Worm (Caenorhabditis elegans): ENCODE measurements around the gene ptp-2.

Gene ptp-2

DNA sequence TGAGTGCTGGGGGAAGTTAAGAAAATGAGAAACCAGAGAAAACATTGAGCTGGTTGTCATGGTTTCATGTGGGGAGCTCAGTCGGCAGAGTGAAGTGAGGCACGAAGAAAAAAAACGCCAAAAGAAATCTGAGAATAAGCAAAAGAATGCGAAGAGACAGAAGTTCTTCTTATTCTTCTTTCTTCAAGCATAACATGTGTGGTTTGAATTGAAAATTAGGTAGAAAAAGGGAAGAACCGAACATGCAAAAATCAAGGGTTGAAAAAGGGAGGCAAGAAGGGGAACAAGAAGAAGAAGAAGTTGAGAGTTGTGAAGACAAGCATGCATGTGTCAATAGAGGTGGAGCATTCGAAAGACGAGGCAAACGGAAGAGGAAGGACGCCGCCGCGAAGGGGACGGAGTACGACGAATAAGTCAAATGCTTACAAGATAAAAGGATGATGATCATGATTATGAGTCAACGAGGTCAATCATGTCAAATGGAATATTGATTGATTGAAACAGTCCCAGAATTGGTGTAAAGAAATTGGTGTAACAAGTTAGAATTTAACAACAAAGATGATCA is 39.4 kb downstream of the ptp-2 start:
- no peak for TF ChIP-seq nhr-76 (tag; optimal IDR thresholded peaks at IDR 0.05)
- TF ChIP-seq mml-1 (tag; optimal IDR thresholded peaks at IDR 0.05) = no peak
- TF ChIP-seq nhr-28 (tag; optimal IDR thresholded peaks at IDR 0.05) = no peak
- no peak for TF ChIP-seq pha-4 (tag; optimal IDR thresholded peaks at IDR 0.05)
- TF ChIP-seq zag-1 (tag; optimal IDR thresholded peaks at IDR 0.05) = no peak
- peak; percentile 21 for TF ChIP-seq hmg-11 (tag; optimal IDR thresholded peaks at IDR 0.05)
- TF ChIP-seq lin-15B (tag; optimal IDR thresholded peaks at IDR 0.05) = no peak
- no peak for TF ChIP-seq R02D3.7 (tag; optimal IDR thresholded peaks at IDR 0.05)
- TF ChIP-seq ceh-9 (tag; optimal IDR thresholded peaks at IDR 0.05) = no peak
- TF ChIP-seq lsy-12 (tag; optimal IDR thresholded peaks at IDR 0.05) = no peak
- peak; percentile 54 for TF ChIP-seq fkh-10 (GFP tag; optimal IDR thresholded peaks at IDR 0.05)

DNA sequence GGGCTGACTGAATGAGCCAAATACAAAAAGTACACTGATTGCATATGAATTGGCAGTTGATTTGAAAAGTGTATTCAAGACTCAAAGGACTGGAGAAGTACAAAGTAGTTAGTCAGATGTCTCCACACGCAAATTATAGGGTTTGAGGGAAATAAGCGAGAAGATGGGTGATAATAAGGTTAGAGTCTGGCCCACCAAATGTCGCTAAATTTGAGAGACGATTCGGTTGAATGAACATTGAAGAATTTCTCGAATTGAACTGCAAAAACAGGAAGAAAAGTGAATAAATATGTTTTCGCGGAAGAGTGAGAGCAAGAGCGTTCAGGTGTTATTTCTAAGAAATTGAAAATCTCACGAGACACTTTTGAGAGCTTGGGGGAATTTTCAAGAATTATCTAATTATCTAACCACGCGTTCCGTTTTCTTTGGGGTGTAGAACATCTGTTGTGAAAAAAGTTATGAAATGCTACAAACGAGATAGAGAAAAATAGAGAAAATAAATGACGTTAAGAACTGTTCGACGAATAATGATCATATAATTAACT is 41.2 kb downstream of the ptp-2 start:
- no peak for TF ChIP-seq ztf-4 (tag; optimal IDR thresholded peaks at IDR 0.05)
- TF ChIP-seq jun-1 (tag; optimal IDR thresholded peaks at IDR 0.05) = no peak
- TF ChIP-seq nhr-28 (tag; optimal IDR thresholded peaks at IDR 0.05) = no peak
- TF ChIP-seq nhr-77 (tag; optimal IDR thresholded peaks at IDR 0.05) = no peak
- TF ChIP-seq zag-1 (tag; optimal IDR thresholded peaks at IDR 0.05) = no peak
- TF ChIP-seq ceh-9 (tag; optimal IDR thresholded peaks at IDR 0.05) = no peak
- no peak for TF ChIP-seq unc-39 (tag; optimal IDR thresholded peaks at IDR 0.05)
- no peak for TF ChIP-seq fkh-10 (GFP tag; optimal IDR thresholded peaks at IDR 0.05)
- TF ChIP-seq elt-2 (tag; optimal IDR thresholded peaks at IDR 0.05) = no peak
- no peak for TF ChIP-seq mdl-1 (tag; optimal IDR thresholded peaks at IDR 0.05)
- no peak for TF ChIP-seq lsy-12 (tag; optimal IDR thresholded peaks at IDR 0.05)
- no peak for TF ChIP-seq mml-1 (tag; optimal IDR thresholded peaks at IDR 0.05)
- no peak for TF ChIP-seq pqm-1 (tag; optimal IDR thresholded peaks at IDR 0.05)
- no peak for TF ChIP-seq ceh-82 (tag; optimal IDR thresholded peaks at IDR 0.05)
- no peak for TF ChIP-seq snpc-4 (tag; optimal IDR thresholded peaks at IDR 0.05)
- TF ChIP-seq unc-62 (GFP tag; optimal IDR thresholded peaks at IDR 0.05) = no peak
- TF ChIP-seq egl-5 (tag; optimal IDR thresholded peaks at IDR 0.05) = no peak
- no peak for TF ChIP-seq lin-39 (tag; optimal IDR thresholded peaks at IDR 0.05)
- no peak for TF ChIP-seq nhr-12 (tag; optimal IDR thresholded peaks at IDR 0.05)
- TF ChIP-seq skn-1 (tag; optimal IDR thresholded peaks at IDR 0.05) = no peak

ce11 chrII:5961317-5961716 is 42.9 kb downstream of the ptp-2 start, which contains the start of gene B0034.7:
TSS of gene B0034.7 (plus strand) at chrII:5961617.
- TF ChIP-seq ama-1 (optimal IDR thresholded peaks at IDR 0.05) (no peak), ceh-82 (tag; optimal IDR thresholded peaks at IDR 0.05) (no peak), nfya-1 (tag; optimal IDR thresholded peaks at IDR 0.05; ENCODE audit: insufficient read depth) (no peak), unc-39 (tag; optimal IDR thresholded peaks at IDR 0.05) (no peak)

DNA sequence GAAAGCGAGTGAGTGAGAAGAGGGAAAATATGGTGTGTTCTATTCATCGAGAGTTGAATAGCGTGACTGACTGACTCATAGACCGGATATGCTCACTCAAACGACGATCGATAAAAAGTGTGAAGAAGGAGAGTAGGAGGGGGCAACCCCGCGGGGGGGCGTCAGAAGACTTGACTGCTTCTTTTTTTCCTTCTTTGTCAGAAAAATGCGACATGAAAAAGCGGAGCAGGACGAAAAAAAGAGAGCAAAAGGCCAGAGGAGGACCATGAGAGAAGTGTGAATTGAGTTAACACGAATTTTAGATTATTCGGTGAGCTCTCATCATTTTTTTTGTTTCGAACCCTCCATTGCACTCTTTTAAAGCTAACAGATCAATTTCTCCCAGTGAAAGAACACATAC is 43.9 kb downstream of the ptp-2 start:
- TF ChIP-seq unc-62 (GFP tag; optimal IDR thresholded peaks at IDR 0.05) (no peak), ceh-9 (tag; optimal IDR thresholded peaks at IDR 0.05) (no peak), tbx-2 (tag; optimal IDR thresholded peaks at IDR 0.05) (no peak), lin-39 (tag; optimal IDR thresholded peaks at IDR 0.05) (no peak), nhr-11 (tag; optimal IDR thresholded peaks at IDR 0.05) (no peak), eor-1 (tag; optimal IDR thresholded peaks at IDR 0.05) (no peak), fkh-10 (GFP tag; optimal IDR thresholded peaks at IDR 0.05) (peak; percentile 20), ceh-16 (tag; optimal IDR thresholded peaks at IDR 0.05) (no peak), sea-2 (GFP tag; optimal IDR thresholded peaks at IDR 0.05) (no peak), ceh-82 (tag; optimal IDR thresholded peaks at IDR 0.05) (no peak), nhr-23 (tag; optimal IDR thresholded peaks at IDR 0.05) (no peak), hmg-11 (tag; optimal IDR thresholded peaks at IDR 0.05) (peak; percentile 20), R02D3.7 (tag; optimal IDR thresholded peaks at IDR 0.05) (no peak), nhr-237 (tag; optimal IDR thresholded peaks at IDR 0.05) (no peak), nhr-76 (tag; optimal IDR thresholded peaks at IDR 0.05) (no peak), pqm-1 (tag; optimal IDR thresholded peaks at IDR 0.05) (no peak), nfya-1 (tag; optimal IDR thresholded peaks at IDR 0.05; ENCODE audit: insufficient read depth) (peak; percentile 45), fos-1 (tag; optimal IDR thresholded peaks at IDR 0.05) (no peak), egl-5 (tag; optimal IDR thresholded peaks at IDR 0.05) (no peak), nhr-67 (tag; optimal IDR thresholded peaks at IDR 0.05) (no peak), elt-2 (tag; optimal IDR thresholded peaks at IDR 0.05) (no peak)

Data from whole organism, L3 larva.